Fruit fly (Drosophila melanogaster) whole organism, pupa: ENCODE data around the gene CG17375.
A peak's percentile ranks its signal among the peaks of the same experiment; 100 is the strongest.

Experiments
- CG10348 ChIP-seq: fragments of 200-800 bp; sonication (Bioruptor generic); IDR thresholded peaks from 2 replicates; pipeline ENCODE4 v1.3.6; 2022; ENCODE audit warnings: missing biosample characterization, missing genetic modification characterization
- CG12605 ChIP-seq: fragments of 200-800 bp; sonication (Bioruptor generic); IDR thresholded peaks from 2 replicates; pipeline ENCODE4 v1.3.6; 2022; ENCODE audit warnings: missing biosample characterization, missing genetic modification characterization
- CG13204 ChIP-seq: fragments of 200-800 bp; sonication (Bioruptor generic); optimal IDR thresholded peaks from 2 replicates; lab custom pipeline; 2018; ENCODE audit warnings: missing biosample characterization, mild to moderate bottlenecking, missing genetic modification characterization, moderate library complexity
- CG14655 ChIP-seq: fragments of 200-800 bp; sonication (Bioruptor generic); optimal IDR thresholded peaks from 3 replicates; lab custom pipeline; 2017; ENCODE audit warnings: mild to moderate bottlenecking, missing biosample characterization, missing genetic modification reagents, missing genetic modification characterization
- CG15710 ChIP-seq: fragments of 200-800 bp; sonication (Bioruptor generic); optimal IDR thresholded peaks from 2 replicates; lab custom pipeline; 2018; ENCODE audit warnings: missing biosample characterization, mild to moderate bottlenecking, missing genetic modification characterization, moderate library complexity
- CG17806 ChIP-seq: fragments of 200-800 bp; sonication (Bioruptor generic); optimal IDR thresholded peaks from 2 replicates; lab custom pipeline; 2018; ENCODE audit warnings: missing biosample characterization, mild to moderate bottlenecking, missing genetic modification characterization, moderate library complexity
- CG32121 ChIP-seq: fragments of 200-800 bp; sonication (Bioruptor generic); IDR thresholded peaks from 2 replicates; pipeline ENCODE4 v1.3.6; 2022; ENCODE audit warnings: missing biosample characterization, missing genetic modification characterization
- CG34367 ChIP-seq: fragments of 200-800 bp; sonication (Bioruptor generic); optimal IDR thresholded peaks from 2 replicates; lab custom pipeline; 2018; ENCODE audit warnings: missing biosample characterization, mild to moderate bottlenecking, missing genetic modification characterization
- CG4496 ChIP-seq: fragments of 200-800 bp; sonication (Bioruptor generic); IDR thresholded peaks from 3 replicates; pipeline ENCODE4 v1.3.6; 2022; ENCODE audit warnings: missing biosample characterization, missing genetic modification characterization
- CG8159 ChIP-seq: fragments of 200-800 bp; sonication (Bioruptor generic); optimal IDR thresholded peaks from 3 replicates; lab custom pipeline; 2018; ENCODE audit warnings: missing biosample characterization, mild to moderate bottlenecking, missing genetic modification characterization, moderate library complexity
- CG8301 ChIP-seq: fragments of 200-800 bp; sonication (Bioruptor generic); optimal IDR thresholded peaks from 2 replicates; lab custom pipeline; 2018; ENCODE audit warnings: missing biosample characterization, mild to moderate bottlenecking, missing genetic modification characterization
- CG9948 ChIP-seq: fragments of 200-800 bp; sonication (Bioruptor generic); optimal IDR thresholded peaks from 2 replicates; lab custom pipeline; 2018; ENCODE audit warnings: missing biosample characterization, mild to moderate bottlenecking, missing genetic modification characterization, moderate library complexity
- D1 ChIP-seq: fragments of 200-800 bp; sonication (Bioruptor generic); optimal IDR thresholded peaks from 2 replicates; lab custom pipeline; 2018; ENCODE audit warnings: missing biosample characterization, mild to moderate bottlenecking, missing genetic modification characterization, moderate library complexity
- EcR ChIP-seq: fragments of 200-800 bp; sonication (Bioruptor generic); optimal IDR thresholded peaks from 3 replicates; lab custom pipeline; 2019; ENCODE audit warnings: missing biosample characterization, missing genetic modification characterization, mild to moderate bottlenecking, moderate library complexity, missing genetic modification reagents
- Ets98B ChIP-seq: fragments of 200-800 bp; sonication (Bioruptor generic); IDR thresholded peaks from 2 replicates; pipeline ENCODE4 v1.3.6; 2022; ENCODE audit warnings: missing biosample characterization, missing genetic modification characterization
- Pif1A ChIP-seq: fragments of 200-800 bp; sonication (Bioruptor generic); optimal IDR thresholded peaks from 3 replicates; lab custom pipeline; 2016; ENCODE audit warnings: missing biosample characterization, missing genetic modification characterization
- Pif1B ChIP-seq: fragments of 200-800 bp; sonication (Bioruptor generic); optimal IDR thresholded peaks from 3 replicates; lab custom pipeline; 2016; ENCODE audit warnings: missing biosample characterization, missing genetic modification characterization
- Snoo ChIP-seq: fragments of 200-800 bp; sonication (Bioruptor generic); optimal IDR thresholded peaks from 3 replicates; lab custom pipeline; 2017; ENCODE audit warnings: missing biosample characterization, mild to moderate bottlenecking, missing genetic modification characterization, inconsistent platforms
- fd96Ca ChIP-seq: fragments of 200-800 bp; sonication (Bioruptor generic); IDR thresholded peaks from 3 replicates; pipeline ENCODE4 v1.3.6; 2022; ENCODE audit warnings: missing biosample characterization, missing genetic modification characterization
- gl ChIP-seq: fragments of 200-800 bp; sonication (Bioruptor generic); optimal IDR thresholded peaks from 2 replicates; lab custom pipeline; 2018; ENCODE audit warnings: missing biosample characterization, mild to moderate bottlenecking, missing genetic modification characterization
- rn ChIP-seq: fragments of 200-800 bp; sonication (Bioruptor generic); IDR thresholded peaks from 2 replicates; pipeline ENCODE4 v1.3.6; 2022; ENCODE audit warnings: missing biosample characterization, missing genetic modification characterization

The CG17375 gene

DNA sequence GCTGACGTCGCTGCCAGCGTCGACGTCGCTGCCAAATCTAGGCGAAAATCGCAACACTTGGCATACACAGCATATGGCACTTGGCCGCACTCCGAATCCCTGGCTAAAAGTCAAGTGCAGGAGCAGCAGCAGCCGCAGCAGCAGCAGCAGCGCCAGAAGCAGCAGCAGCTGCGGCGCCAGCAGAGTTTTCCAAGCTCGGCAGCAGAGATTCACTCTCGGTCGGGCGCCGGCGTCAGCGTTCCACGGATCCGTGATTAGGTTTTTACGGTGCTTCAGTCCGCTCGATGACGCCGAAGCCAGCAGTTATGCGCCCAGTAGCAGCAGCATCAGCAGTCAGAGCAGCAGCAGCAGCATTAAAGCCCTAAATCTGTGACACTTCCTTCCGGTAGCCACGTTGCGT, 16.5 kb upstream of the CG17375 start:
- TF ChIP-seq CG15710 (tag; lab: Kevin White, UChicago) (no peak), CG13204 (GFP tag; lab: Kevin White, UChicago) (no peak), Ets98B (GFP tag; lab: Robert Waterston, UW) (no peak), CG9948 (no peak), Pif1B (GFP tag; lab: Kevin White, UChicago) (no peak), gl (tag; lab: Kevin White, UChicago) (no peak), Snoo (tag; lab: Kevin White, UChicago) (no peak), CG32121 (GFP tag; lab: Robert Waterston, UW) (no peak), fd96Ca (GFP tag; lab: Robert Waterston, UW) (no peak), CG12605 (GFP tag; lab: Robert Waterston, UW) (no peak)

DNA sequence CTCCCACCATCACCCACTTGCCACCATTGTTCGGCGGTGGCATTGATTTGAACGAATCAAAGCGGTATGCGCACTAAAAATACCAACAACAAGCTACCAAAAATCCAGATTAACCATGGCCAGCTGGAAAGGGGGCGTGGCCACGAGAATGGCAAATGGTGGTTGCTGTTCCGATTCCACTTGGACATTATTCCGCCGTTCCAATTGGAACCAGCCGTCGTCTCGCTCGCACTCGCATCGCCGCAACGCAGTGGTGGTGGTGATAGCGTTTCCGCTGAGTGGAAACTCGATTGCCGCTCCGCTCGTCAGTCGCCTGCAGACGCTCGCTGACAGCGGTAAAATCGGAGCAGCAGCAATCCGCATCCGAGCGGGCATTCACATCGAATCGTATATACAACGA, 16.0 kb upstream of the CG17375 start, which contains the start of gene sens-2:
TSS of gene sens-2 (plus strand) at position 304 of the 400 bp plus-strand sequence.
- TF ChIP-seq rn (GFP tag; lab: Robert Waterston, UW) (no peak), Ets98B (GFP tag; lab: Robert Waterston, UW) (no peak), Pif1A (GFP tag; lab: Kevin White, UChicago) (no peak), CG4496 (peak; percentile 33; the same call in 1 of the 3 replicates), CG13204 (GFP tag; lab: Kevin White, UChicago) (peak; percentile 9), CG14655 (GFP tag; lab: Kevin White, UChicago) (no peak), CG9948 (no peak), CG8301 (tag; lab: Kevin White, UChicago) (no peak)

DNA sequence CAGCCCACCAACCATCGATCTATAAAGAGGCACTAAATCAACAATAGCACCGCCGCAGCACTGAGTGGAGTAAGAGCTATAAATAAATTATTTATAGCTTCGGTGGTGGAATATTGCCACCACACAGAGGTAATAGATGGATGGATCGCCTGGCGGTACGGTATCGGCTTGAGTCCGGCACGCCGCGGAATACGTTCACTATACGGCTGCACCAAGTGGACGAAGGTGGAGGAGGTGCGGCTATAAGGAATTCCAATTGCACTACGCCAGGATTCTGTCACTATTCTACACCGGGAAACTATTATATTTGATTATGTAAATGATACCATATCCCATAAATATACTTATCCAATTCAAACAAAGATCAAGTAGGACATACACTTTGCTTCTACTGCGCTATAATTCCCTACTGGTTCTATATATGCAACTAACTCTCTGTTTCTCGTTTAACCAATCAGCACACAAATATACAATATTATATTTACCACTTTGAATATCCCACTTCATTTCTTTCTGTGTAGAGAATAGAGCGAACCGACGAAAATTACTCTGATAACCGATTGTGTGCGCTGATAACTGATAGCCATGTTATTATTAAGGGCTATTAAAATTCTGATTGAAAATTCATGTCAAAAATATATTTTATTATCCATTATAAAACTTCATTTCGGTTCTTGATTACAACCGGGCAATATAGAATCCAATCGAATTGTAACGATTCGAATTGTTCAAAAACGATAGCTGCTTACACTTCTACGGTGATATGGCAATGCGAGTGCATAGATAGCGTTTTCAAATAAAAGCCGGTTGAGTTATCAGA, 13.8 kb upstream of the CG17375 start:
- TF ChIP-seq Ets98B (GFP tag; lab: Robert Waterston, UW): no peak

DNA sequence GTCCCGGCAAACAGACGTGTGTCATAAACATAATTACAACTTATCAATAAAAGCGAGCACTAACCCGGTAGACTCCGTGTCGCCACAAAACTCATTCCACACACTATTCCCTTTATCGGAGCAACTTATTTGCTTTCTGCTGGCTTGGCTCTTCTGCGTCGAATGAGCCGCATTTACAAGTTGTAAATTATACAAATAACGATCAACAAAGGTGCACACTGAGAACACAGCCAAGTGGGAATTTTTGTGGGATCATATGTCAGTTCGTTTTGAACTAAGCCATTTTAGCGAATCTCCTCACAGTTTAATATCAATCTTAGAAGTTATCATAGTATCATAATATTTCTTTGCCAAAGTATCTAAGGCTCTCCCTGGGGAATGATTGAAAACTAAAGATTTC, 12.8 kb upstream of the CG17375 start:
- TF ChIP-seq Ets98B (GFP tag; lab: Robert Waterston, UW) (no peak), CG12605 (GFP tag; lab: Robert Waterston, UW) (no peak), rn (GFP tag; lab: Robert Waterston, UW) (no peak), EcR (no peak), Pif1A (GFP tag; lab: Kevin White, UChicago) (no peak), CG9948 (no peak), CG34367 (tag; lab: Kevin White, UChicago) (no peak), CG8159 (tag; lab: Kevin White, UChicago) (no peak), CG13204 (GFP tag; lab: Kevin White, UChicago) (no peak), D1 (tag; lab: Kevin White, UChicago) (no peak), CG4496 (no peak)

DNA sequence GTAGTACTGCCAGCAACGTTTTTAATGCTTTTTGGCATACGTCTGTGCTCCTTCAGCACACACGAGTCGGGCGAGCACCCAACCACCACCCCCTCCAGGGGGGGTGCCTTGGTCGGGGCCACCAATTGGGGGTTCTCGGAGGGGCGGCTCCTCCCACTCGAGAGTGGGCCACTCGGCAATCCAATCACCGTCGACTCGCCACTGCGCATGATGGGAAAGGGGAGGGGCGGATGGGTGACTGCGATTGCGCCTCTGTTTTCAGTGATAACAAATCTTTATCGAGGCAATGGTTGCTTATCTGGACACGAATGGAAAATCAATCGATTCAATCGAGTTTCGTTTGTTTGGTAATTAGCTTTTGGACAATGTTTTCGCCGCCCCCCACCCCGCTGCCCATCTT, 11.9 kb upstream of the CG17375 start:
- TF ChIP-seq Snoo (tag; lab: Kevin White, UChicago) (no peak), Pif1B (GFP tag; lab: Kevin White, UChicago) (no peak), CG4496 (peak; percentile 30; the same call in 1 of the 3 replicates), CG9948 (no peak), gl (tag; lab: Kevin White, UChicago) (no peak)

DNA sequence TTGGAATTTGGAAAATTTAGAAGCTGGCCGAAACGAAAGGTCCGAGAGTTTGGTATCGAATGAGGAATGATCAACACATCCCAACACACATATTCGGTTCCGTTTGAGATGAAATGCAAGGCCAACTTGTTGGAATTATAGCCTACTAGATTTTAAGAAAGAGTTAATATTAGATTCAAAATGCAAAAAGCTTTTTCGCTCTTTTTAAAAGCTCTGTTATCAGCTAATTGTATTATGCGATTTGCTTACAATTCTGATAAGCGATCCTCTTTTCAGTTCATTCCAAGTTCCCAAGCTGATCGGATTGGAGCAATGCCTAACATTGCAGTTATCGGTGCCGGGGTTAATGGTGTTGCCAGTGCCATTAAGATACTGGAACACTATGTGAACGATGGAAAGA, 2.9 kb downstream of the CG17375 start, which contains the start of the genes CG17377 and Daao2:
TSS of gene CG17377 (minus strand) at position 101 of the 400 bp plus-strand sequence.
TSS of gene Daao2 (plus strand) at position 272 of the 400 bp plus-strand sequence.
- TF ChIP-seq rn (GFP tag; lab: Robert Waterston, UW) (no peak), CG9948 (no peak), Ets98B (GFP tag; lab: Robert Waterston, UW) (no peak), fd96Ca (GFP tag; lab: Robert Waterston, UW) (no peak), CG17806 (tag; lab: Kevin White, UChicago) (no peak), CG10348 (no peak)

DNA sequence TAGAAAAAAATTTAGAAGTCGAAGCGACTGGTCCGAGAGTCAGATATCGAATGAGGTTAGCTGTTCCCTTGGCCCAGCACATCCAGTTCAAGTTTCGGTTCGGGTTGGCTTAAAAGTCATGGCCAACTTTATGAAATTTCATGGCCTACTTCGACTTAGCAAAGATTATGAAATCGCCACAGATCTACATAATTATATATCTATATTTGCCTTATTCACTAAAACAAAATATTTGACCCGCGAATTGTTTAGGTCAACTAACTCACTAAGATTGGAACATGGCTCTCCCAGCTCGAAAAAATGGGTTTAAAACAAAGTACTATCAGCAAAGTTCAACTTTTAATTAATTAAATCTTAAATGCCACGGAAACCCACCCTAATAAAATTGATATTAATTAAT, 4.8 kb downstream of the CG17375 start, which contains the start of gene CG17376:
TSS of gene CG17376 (minus strand) at position 101 of the 400 bp plus-strand sequence.
- TF ChIP-seq CG9948: no peak
- no peak for TF ChIP-seq CG14655 (GFP tag; lab: Kevin White, UChicago)
- TF ChIP-seq CG32121 (GFP tag; lab: Robert Waterston, UW): no peak
- TF ChIP-seq CG34367 (tag; lab: Kevin White, UChicago): no peak
- TF ChIP-seq, all 21 proteins: peak for 0
